Worm (Caenorhabditis elegans): Measurements from ENCODE around the gene K06A4.2.

- TF ChIP-seq pha-4 (tag; optimal IDR thresholded peaks at IDR 0.05) (no peak), Y79H2A.3 (GFP tag; conservative IDR thresholded peaks at IDR 0.05) (no peak), lsl-1 (GFP tag; optimal IDR thresholded peaks at IDR 0.05) (no peak), F37B4.10 (GFP tag; IDR thresholded peaks at IDR 0.05) (no peak), F52B5.7 (tag; optimal IDR thresholded peaks at IDR 0.05) (no peak), K11D2.4 (GFP tag; IDR thresholded peaks at IDR 0.05) (no peak), nfyb-1 (GFP tag; IDR thresholded peaks at IDR 0.05) (no peak), dpl-1 (GFP tag; optimal IDR thresholded peaks at IDR 0.05) (no peak)
Measured at ce11 chrV:9507742-9508141, 23.7 kb downstream of the K06A4.2 start, which contains the start of gene acs-14.

Measured in whole organism, young adult.